Worm (Caenorhabditis elegans) whole organism, L3 larva: ENCODE data around the gene C34C12.1.

Experiments used
- R02D3.7 ChIP-seq: fragments of 150-350 bp; optimal IDR thresholded peaks from 2 replicates; lab custom pipeline; 2014; ENCODE audit warnings: missing biosample characterization, missing genetic modification characterization
- ama-1 ChIP-seq: fragments of 150-350 bp; optimal IDR thresholded peaks from 2 replicates; lab custom pipeline; 2018
- egl-27 ChIP-seq: sonication (generic microtip); optimal IDR thresholded peaks from 4 replicates; lab custom pipeline; 2017; ENCODE audit warnings: missing biosample characterization, missing genetic modification reagents, missing genetic modification characterization
- hmg-11 ChIP-seq: sonication (generic microtip); optimal IDR thresholded peaks from 2 replicates; lab custom pipeline; 2016; ENCODE audit warnings: missing genetic modification characterization, missing compliant biosample characterization
- nhr-12 ChIP-seq: fragments of 150-350 bp; optimal IDR thresholded peaks from 2 replicates; lab custom pipeline; 2014; ENCODE audit warnings: missing biosample characterization, missing genetic modification characterization
- nhr-23 ChIP-seq: fragments of 150-350 bp; optimal IDR thresholded peaks from 2 replicates; lab custom pipeline; 2014; ENCODE audit warnings: missing biosample characterization, missing genetic modification reagents, missing genetic modification characterization
- nhr-77 ChIP-seq: fragments of 150-350 bp; optimal IDR thresholded peaks from 2 replicates; lab custom pipeline; 2014; ENCODE audit warnings: missing biosample characterization, missing genetic modification characterization

ce11 chrIII:3471403-3472053, 17.4 kb downstream of the C34C12.1 start, which contains the start of gene rsu-1:
- TF ChIP-seq R02D3.7 (tag; lab: Kevin White, UChicago) (no peak), nhr-77 (no peak), egl-27 (tag; lab: Kevin White, UChicago) (no peak), nhr-12 (tag; lab: Kevin White, UChicago) (no peak), hmg-11 (peak; percentile 81), nhr-23 (tag; lab: Kevin White, UChicago) (peak; percentile 44), ama-1 (lab: Kevin White, UChicago) (no peak)
